Fruit fly (Drosophila melanogaster) whole organism: ENCODE results near the gene Lcp65Ac.

Source experiments
- CG8478 ChIP-seq: fragments of >200 bp; optimal IDR thresholded peaks from 2 replicates; lab custom pipeline; 2018; ENCODE audit warnings: inconsistent platforms
- pan ChIP-seq: fragments of >200 bp; optimal IDR thresholded peaks from 2 replicates; lab custom pipeline; 2017

dm6 chr3L:6108264-6109060 lies 36.2 kb upstream of the Lcp65Ac start:
- TF ChIP-seq CG8478 (no peak), pan (lab: Kevin White, UChicago) (no peak)
